Fruit fly (Drosophila melanogaster): ENCODE data around the gene Bet5.

The Bet5 gene

dm6 chr3R:30200091-30200698 lies 20.2 kb downstream of the Bet5 start:
- TF ChIP-seq kay (GFP tag; ENCODE audit: borderline replicate concordance) (peak; percentile 61), Hr96 (GFP tag; optimal IDR thresholded peaks at IDR 0.05) (no peak), cnc (optimal IDR thresholded peaks at IDR 0.05) (no peak), bab1 (GFP tag; optimal IDR thresholded peaks at IDR 0.05) (no peak), Mnt (GFP tag; optimal IDR thresholded peaks at IDR 0.05) (no peak), Crg-1 (GFP tag; optimal IDR thresholded peaks at IDR 0.05) (no peak), CG12768 (GFP tag; optimal IDR thresholded peaks at IDR 0.05) (no peak), CG14711 (tag; optimal IDR thresholded peaks at IDR 0.05) (no peak), toe (GFP tag; optimal IDR thresholded peaks at IDR 0.05) (no peak), cic (GFP tag; optimal IDR thresholded peaks at IDR 0.05) (peak; percentile 12)

DNA sequence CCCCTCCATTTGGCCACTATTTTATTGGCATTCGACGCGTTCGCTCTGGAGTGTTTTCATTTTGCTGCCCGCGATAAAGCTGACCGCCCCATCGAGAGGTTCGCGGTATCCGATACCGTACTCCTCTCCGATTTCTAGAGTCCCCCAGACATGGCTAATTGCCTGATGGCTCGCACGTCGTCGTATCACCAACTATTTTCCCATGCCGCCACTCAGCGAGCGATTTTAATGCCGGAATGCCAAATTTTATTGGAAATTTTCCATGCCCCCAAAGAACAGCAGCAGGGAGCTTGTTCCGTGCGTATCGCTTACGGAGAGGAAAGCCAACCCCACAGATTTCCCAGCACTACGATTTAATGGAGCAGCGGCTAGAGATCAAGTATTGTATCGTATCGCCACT lies 21.0 kb downstream of the Bet5 start:
- no peak for TF ChIP-seq cnc (optimal IDR thresholded peaks at IDR 0.05)
- TF ChIP-seq CG11617 (GFP tag; optimal IDR thresholded peaks at IDR 0.05) = no peak
- TF ChIP-seq bab1 (GFP tag; optimal IDR thresholded peaks at IDR 0.05) = no peak
- TF ChIP-seq toe (GFP tag; optimal IDR thresholded peaks at IDR 0.05) = no peak
- TF ChIP-seq CG1620 (GFP tag; optimal IDR thresholded peaks at IDR 0.05) = no peak
- TF ChIP-seq ovo (GFP tag; optimal IDR thresholded peaks at IDR 0.05) = no peak
- TF ChIP-seq Clk (GFP tag; optimal IDR thresholded peaks at IDR 0.05) = no peak
- TF ChIP-seq Crg-1 (GFP tag; optimal IDR thresholded peaks at IDR 0.05) = no peak
- no peak for TF ChIP-seq CG7045 (GFP tag; optimal IDR thresholded peaks at IDR 0.05)
- peak; percentile 4 for TF ChIP-seq tj (GFP tag; optimal IDR thresholded peaks at IDR 0.05)
- no peak for TF ChIP-seq kay (GFP tag; ENCODE audit: borderline replicate concordance)
- peak; percentile 39 for TF ChIP-seq cic (GFP tag; optimal IDR thresholded peaks at IDR 0.05)
- peak; percentile 29 for TF ChIP-seq Mnt (GFP tag; optimal IDR thresholded peaks at IDR 0.05)
- no peak for TF ChIP-seq pad (GFP tag; optimal IDR thresholded peaks at IDR 0.05)
- no peak for TF ChIP-seq CG14711 (tag; optimal IDR thresholded peaks at IDR 0.05)
- no peak for TF ChIP-seq CG5204 (GFP tag; optimal IDR thresholded peaks at IDR 0.05)
- no peak for TF ChIP-seq CG7101 (tag; optimal IDR thresholded peaks at IDR 0.05)
- no peak for TF ChIP-seq Hr96 (GFP tag; optimal IDR thresholded peaks at IDR 0.05)
- peak; percentile 4 for TF ChIP-seq CG12768 (GFP tag; optimal IDR thresholded peaks at IDR 0.05)
- TF ChIP-seq CG33017 (tag; optimal IDR thresholded peaks at IDR 0.05) = no peak

DNA sequence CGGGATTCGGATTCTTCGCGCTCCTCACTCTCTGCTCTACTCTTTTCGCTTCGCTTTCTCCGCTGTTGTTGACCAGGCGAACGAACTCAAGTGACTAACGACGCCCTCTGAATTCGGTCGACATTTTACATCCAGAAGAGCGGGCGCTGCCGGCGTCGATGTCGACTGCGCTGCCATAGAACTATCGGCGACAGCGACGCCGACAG lies 22.8 kb downstream of the Bet5 start, which contains the start of gene CG9743:
Gene CG9743 (minus strand): TSS at position 101 of the 206 bp plus-strand sequence.
- TF ChIP-seq Hr96 (GFP tag; optimal IDR thresholded peaks at IDR 0.05) = no peak
- no peak for TF ChIP-seq tj (GFP tag; optimal IDR thresholded peaks at IDR 0.05)
- no peak for TF ChIP-seq CG14711 (tag; optimal IDR thresholded peaks at IDR 0.05)
- no peak for TF ChIP-seq CG33017 (tag; optimal IDR thresholded peaks at IDR 0.05)
- no peak for TF ChIP-seq toe (GFP tag; optimal IDR thresholded peaks at IDR 0.05)
- no peak for TF ChIP-seq cic (GFP tag; optimal IDR thresholded peaks at IDR 0.05)
- TF ChIP-seq kay (GFP tag; ENCODE audit: borderline replicate concordance) = no peak
- TF ChIP-seq Clk (GFP tag; optimal IDR thresholded peaks at IDR 0.05) = no peak
- TF ChIP-seq CG5204 (GFP tag; optimal IDR thresholded peaks at IDR 0.05) = no peak
- no peak for TF ChIP-seq Crg-1 (GFP tag; optimal IDR thresholded peaks at IDR 0.05)
- TF ChIP-seq CG7101 (tag; optimal IDR thresholded peaks at IDR 0.05) = no peak
- TF ChIP-seq bab1 (GFP tag; optimal IDR thresholded peaks at IDR 0.05) = no peak

dm6 chr3R:30203104-30203986 lies 23.3 kb downstream of the Bet5 start:
- TF ChIP-seq Hr96 (GFP tag; optimal IDR thresholded peaks at IDR 0.05) (peak; percentile 94), CG12768 (GFP tag; optimal IDR thresholded peaks at IDR 0.05) (peak; percentile 89), CG7101 (tag; optimal IDR thresholded peaks at IDR 0.05) (peak; percentile 85), CG11617 (GFP tag; optimal IDR thresholded peaks at IDR 0.05) (peak; percentile 91), CG14711 (tag; optimal IDR thresholded peaks at IDR 0.05) (peak; percentile 81), tj (GFP tag; optimal IDR thresholded peaks at IDR 0.05) (peak; percentile 57), CG1620 (GFP tag; optimal IDR thresholded peaks at IDR 0.05) (peak; percentile 50), cnc (optimal IDR thresholded peaks at IDR 0.05) (no peak), cic (GFP tag; optimal IDR thresholded peaks at IDR 0.05) (peak; percentile 69), Clk (GFP tag; optimal IDR thresholded peaks at IDR 0.05) (peak; percentile 84), CG7045 (GFP tag; optimal IDR thresholded peaks at IDR 0.05) (peak; percentile 90), bab1 (GFP tag; optimal IDR thresholded peaks at IDR 0.05) (peak; percentile 76), CG5204 (GFP tag; optimal IDR thresholded peaks at IDR 0.05) (peak; percentile 87), Mnt (GFP tag; optimal IDR thresholded peaks at IDR 0.05) (peak; percentile 71), kay (GFP tag; ENCODE audit: borderline replicate concordance) (peak; percentile 45), Crg-1 (GFP tag; optimal IDR thresholded peaks at IDR 0.05) (peak; percentile 58), pad (GFP tag; optimal IDR thresholded peaks at IDR 0.05) (peak; percentile 66), toe (GFP tag; optimal IDR thresholded peaks at IDR 0.05) (peak; percentile 91), CG33017 (tag; optimal IDR thresholded peaks at IDR 0.05) (peak; percentile 82), ovo (GFP tag; optimal IDR thresholded peaks at IDR 0.05) (peak; percentile 34)

- TF ChIP-seq CG12768 (GFP tag; optimal IDR thresholded peaks at IDR 0.05) (no peak), tj (GFP tag; optimal IDR thresholded peaks at IDR 0.05) (no peak), CG5204 (GFP tag; optimal IDR thresholded peaks at IDR 0.05) (no peak), CG7101 (tag; optimal IDR thresholded peaks at IDR 0.05) (no peak), cic (GFP tag; optimal IDR thresholded peaks at IDR 0.05) (no peak), Mnt (GFP tag; optimal IDR thresholded peaks at IDR 0.05) (no peak), CG14711 (tag; optimal IDR thresholded peaks at IDR 0.05) (no peak), CG7045 (GFP tag; optimal IDR thresholded peaks at IDR 0.05) (no peak), CG33017 (tag; optimal IDR thresholded peaks at IDR 0.05) (no peak), toe (GFP tag; optimal IDR thresholded peaks at IDR 0.05) (no peak), CG1620 (GFP tag; optimal IDR thresholded peaks at IDR 0.05) (no peak), kay (GFP tag; ENCODE audit: borderline replicate concordance) (no peak)
These were observed 24.1 kb downstream of the Bet5 start for dm6 chr3R:30204004-30204603.
